Worm (Caenorhabditis elegans) whole organism, midembryonic: ENCODE results near the gene hrpk-2.

ENCODE experiments used
- T22C8.4 ChIP-seq: fragments of 200-800 bp; sonication (Bioruptor generic); IDR thresholded peaks from 2 replicates; pipeline ENCODE4 v1.3.6; 2022; ENCODE audit warnings: missing genetic modification characterization, missing compliant biosample characterization
- cog-1 ChIP-seq: sonication (generic microtip); optimal IDR thresholded peaks from 2 replicates; lab custom pipeline; 2016; ENCODE audit warnings: missing genetic modification characterization, missing compliant biosample characterization
- flt-1 ChIP-seq: fragments of 200-800 bp; sonication (Bioruptor generic); IDR thresholded peaks from 2 replicates; pipeline ENCODE4 v1.3.6; 2022; ENCODE audit warnings: missing genetic modification characterization, missing compliant biosample characterization
- klf-2 ChIP-seq: fragments of 200-800 bp; sonication (Bioruptor generic); conservative IDR thresholded peaks from 2 replicates; pipeline ENCODE4 v1.3.6; 2022; ENCODE audit warnings: missing genetic modification reagents, missing genetic modification characterization, missing compliant biosample characterization
- med-1 ChIP-seq: sonication (generic microtip); optimal IDR thresholded peaks from 2 replicates; lab custom pipeline; 2017; ENCODE audit warnings: missing genetic modification characterization, mild to moderate bottlenecking, missing compliant biosample characterization, antibody characterized with exemption, missing genetic modification reagents; ENCODE audit not compliant: insufficient read depth
- ref-1 ChIP-seq: fragments of 200-800 bp; sonication (Bioruptor generic); conservative IDR thresholded peaks from 2 replicates; pipeline ENCODE4 v1.3.6; 2022; ENCODE audit warnings: missing genetic modification reagents, missing genetic modification characterization, missing compliant biosample characterization
- tab-1 ChIP-seq: fragments of 200-800 bp; sonication (Bioruptor generic); IDR thresholded peaks from 2 replicates; pipeline ENCODE4 v1.3.6; 2022; ENCODE audit warnings: missing genetic modification characterization, missing compliant biosample characterization

DNA sequence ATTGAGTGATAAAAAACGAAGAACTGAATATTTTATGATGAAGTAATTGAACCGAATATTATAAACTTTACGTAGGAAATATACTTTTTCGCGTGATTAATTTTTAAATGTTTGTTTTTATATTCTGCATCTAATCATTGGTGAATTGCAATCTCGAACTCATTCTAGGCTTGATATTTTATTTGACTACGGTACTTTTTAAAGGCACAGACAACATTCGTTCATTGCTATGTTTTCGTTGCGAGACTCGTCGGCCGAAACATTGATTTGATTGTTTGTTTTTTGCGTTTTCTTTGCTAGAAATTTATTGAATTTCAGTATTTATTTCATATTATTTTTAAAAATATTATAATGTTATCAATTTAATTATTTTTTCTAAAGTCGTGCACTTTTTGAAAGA, 9.1 kb upstream of the hrpk-2 start, which contains the start of gene C06G4.4:
- TF ChIP-seq T22C8.4 (GFP tag; lab: Robert Waterston, UW) = no peak
- no peak for TF ChIP-seq ref-1
- TF ChIP-seq med-1 (GFP tag; lab: Kevin White, UChicago) = no peak
- TF ChIP-seq flt-1 (GFP tag; lab: Robert Waterston, UW) = no peak
- no peak for TF ChIP-seq cog-1 (tag; lab: Kevin White, UChicago)
- no peak for TF ChIP-seq klf-2 (GFP tag; lab: Robert Waterston, UW)
- TF ChIP-seq tab-1 (GFP tag; lab: Robert Waterston, UW) = no peak
